Worm (Caenorhabditis elegans) whole organism, young adult: ENCODE data around the gene str-246.

Source experiments
- D2030.7 ChIP-seq: fragments of 200-800 bp; sonication (Bioruptor generic); IDR thresholded peaks from 2 replicates; pipeline ENCODE4 v1.3.6; 2022; ENCODE audit warnings: missing genetic modification reagents, missing genetic modification characterization, missing compliant biosample characterization
- F55B11.4 ChIP-seq: sonication (generic microtip); optimal IDR thresholded peaks from 2 replicates; lab custom pipeline; 2016; ENCODE audit warnings: missing compliant biosample characterization, missing genetic modification characterization, borderline replicate concordance; ENCODE audit not compliant: insufficient read depth
- T07F8.4 ChIP-seq: sonication (generic microtip); optimal IDR thresholded peaks from 2 replicates; lab custom pipeline; 2016; ENCODE audit warnings: mild to moderate bottlenecking, missing genetic modification characterization, moderate library complexity, missing compliant biosample characterization
- attf-3 ChIP-seq: fragments of 200-800 bp; sonication (Bioruptor generic); conservative IDR thresholded peaks from 2 replicates; pipeline ENCODE4 v1.3.6; 2022; ENCODE audit warnings: missing genetic modification reagents, missing genetic modification characterization, missing compliant biosample characterization
- cebp-2 ChIP-seq: fragments of 200-800 bp; sonication (Bioruptor generic); IDR thresholded peaks from 2 replicates; pipeline ENCODE4 v1.3.6; 2022; ENCODE audit warnings: missing genetic modification characterization, missing compliant biosample characterization
- ceh-91 ChIP-seq: fragments of 200-800 bp; sonication (Bioruptor generic); IDR thresholded peaks from 2 replicates; pipeline ENCODE4 v1.3.6; 2022; ENCODE audit warnings: missing genetic modification reagents, missing genetic modification characterization, missing compliant biosample characterization
- ekl-4 ChIP-seq: fragments of 200-800 bp; sonication (Bioruptor generic); IDR thresholded peaks from 2 replicates; pipeline ENCODE4 v1.3.6; 2022; ENCODE audit warnings: missing genetic modification reagents, missing genetic modification characterization, missing compliant biosample characterization
- lin-54 ChIP-seq: fragments of 200-800 bp; sonication (Bioruptor generic); optimal IDR thresholded peaks from 2 replicates; lab custom pipeline; 2018; ENCODE audit warnings: mild to moderate bottlenecking, missing genetic modification characterization, missing compliant biosample characterization
- pha-4 ChIP-seq: fragments of 150-350 bp; sonication (generic microtip); optimal IDR thresholded peaks from 2 replicates; lab custom pipeline; 2014; ENCODE audit warnings: missing biosample characterization, missing genetic modification reagents, missing genetic modification characterization
- snpc-4 ChIP-seq, 5 experiments: fragments of 150-350 bp in 1 of 5; sonication (generic microtip) in 4 of 5; optimal IDR thresholded peaks; 2 replicates each; lab custom pipeline; 2014 to 2018; ENCODE audit warnings: missing genetic modification characterization in 5 of 5, missing biosample characterization in 3 of 5, antibody characterized with exemption in 2 of 5, mild to moderate bottlenecking in 2 of 5, missing compliant biosample characterization in 2 of 5, missing genotype in 2 of 5, moderate library complexity in 2 of 5, missing genetic modification reagents in 1 of 5
- sptf-2 ChIP-seq: fragments of 200-800 bp; sonication (Bioruptor generic); optimal IDR thresholded peaks from 2 replicates; lab custom pipeline; 2018; ENCODE audit warnings: mild to moderate bottlenecking, missing genetic modification characterization, missing compliant biosample characterization
- unc-130 ChIP-seq: sonication (generic microtip); optimal IDR thresholded peaks from 2 replicates; lab custom pipeline; 2016; ENCODE audit warnings: missing genetic modification reagents, missing genetic modification characterization, missing compliant biosample characterization
- ztf-22 ChIP-seq: fragments of 200-800 bp; sonication (Bioruptor generic); optimal IDR thresholded peaks from 2 replicates; lab custom pipeline; 2018; ENCODE audit warnings: mild to moderate bottlenecking, missing genetic modification characterization, moderate library complexity, missing compliant biosample characterization
- ztf-28 ChIP-seq: fragments of 200-800 bp; sonication (Bioruptor generic); IDR thresholded peaks from 2 replicates; pipeline ENCODE4 v1.3.6; 2022; ENCODE audit warnings: missing genetic modification reagents, missing genetic modification characterization, missing compliant biosample characterization

ce11 chrIII:11031309-11031708 is 46.2 kb upstream of the str-246 start, which contains the start of gene Y48A6B.14:
- TF ChIP-seq ztf-22 (GFP tag; lab: Kevin White, UChicago) (no peak), ztf-28 (GFP tag; lab: Robert Waterston, UW) (no peak), sptf-2 (GFP tag; lab: Kevin White, UChicago) (no peak), cebp-2 (GFP tag; lab: Robert Waterston, UW) (no peak), F55B11.4 (tag; lab: Kevin White, UChicago) (no peak), lin-54 (no peak), ekl-4 (GFP tag; lab: Robert Waterston, UW) (no peak), unc-130 (GFP tag; lab: Kevin White, UChicago) (no peak), attf-3 (GFP tag; lab: Robert Waterston, UW) (no peak), D2030.7 (GFP tag; lab: Robert Waterston, UW) (no peak), T07F8.4 (tag; lab: Kevin White, UChicago) (no peak), pha-4 (tag; lab: Kevin White, UChicago) (no peak), snpc-4 (GFP tag; optimal IDR thresholded peaks at IDR 0.05; lab: Kevin White, UChicago) (no peak), snpc-4 (tag; optimal IDR thresholded peaks at IDR 0.05; lab: Kevin White, UChicago) (no peak), ceh-91 (GFP tag; lab: Robert Waterston, UW) (no peak)
